Worm (Caenorhabditis elegans) whole organism, mixed stage, embryonic: ENCODE data around the gene C28A5.2.

Experiments used
- ces-1 ChIP-seq: fragments of 150-350 bp; optimal IDR thresholded peaks from 2 replicates; lab custom pipeline; 2014; ENCODE audit warnings: missing biosample characterization, missing genetic modification reagents, missing genetic modification characterization
- elt-1 ChIP-seq: sonication (generic microtip); optimal IDR thresholded peaks from 2 replicates; lab custom pipeline; 2017; ENCODE audit warnings: missing genetic modification characterization, mild to moderate bottlenecking, missing compliant biosample characterization, antibody characterized with exemption, moderate library complexity, borderline replicate concordance; ENCODE audit not compliant: insufficient read depth
- elt-3 ChIP-seq: fragments of 150-350 bp; optimal IDR thresholded peaks from 2 replicates; lab custom pipeline; 2014; ENCODE audit warnings: missing biosample characterization, missing genetic modification characterization
- mab-5 ChIP-seq: fragments of 150-350 bp; optimal IDR thresholded peaks from 2 replicates; lab custom pipeline; 2014; ENCODE audit warnings: missing biosample characterization, missing genetic modification characterization
- nhr-12 ChIP-seq: fragments of 150-350 bp; optimal IDR thresholded peaks from 2 replicates; lab custom pipeline; 2014; ENCODE audit warnings: missing biosample characterization, missing genetic modification characterization
- zip-8 ChIP-seq: fragments of 150-350 bp; optimal IDR thresholded peaks from 2 replicates; lab custom pipeline; 2014; ENCODE audit warnings: missing biosample characterization, missing genetic modification characterization

DNA sequence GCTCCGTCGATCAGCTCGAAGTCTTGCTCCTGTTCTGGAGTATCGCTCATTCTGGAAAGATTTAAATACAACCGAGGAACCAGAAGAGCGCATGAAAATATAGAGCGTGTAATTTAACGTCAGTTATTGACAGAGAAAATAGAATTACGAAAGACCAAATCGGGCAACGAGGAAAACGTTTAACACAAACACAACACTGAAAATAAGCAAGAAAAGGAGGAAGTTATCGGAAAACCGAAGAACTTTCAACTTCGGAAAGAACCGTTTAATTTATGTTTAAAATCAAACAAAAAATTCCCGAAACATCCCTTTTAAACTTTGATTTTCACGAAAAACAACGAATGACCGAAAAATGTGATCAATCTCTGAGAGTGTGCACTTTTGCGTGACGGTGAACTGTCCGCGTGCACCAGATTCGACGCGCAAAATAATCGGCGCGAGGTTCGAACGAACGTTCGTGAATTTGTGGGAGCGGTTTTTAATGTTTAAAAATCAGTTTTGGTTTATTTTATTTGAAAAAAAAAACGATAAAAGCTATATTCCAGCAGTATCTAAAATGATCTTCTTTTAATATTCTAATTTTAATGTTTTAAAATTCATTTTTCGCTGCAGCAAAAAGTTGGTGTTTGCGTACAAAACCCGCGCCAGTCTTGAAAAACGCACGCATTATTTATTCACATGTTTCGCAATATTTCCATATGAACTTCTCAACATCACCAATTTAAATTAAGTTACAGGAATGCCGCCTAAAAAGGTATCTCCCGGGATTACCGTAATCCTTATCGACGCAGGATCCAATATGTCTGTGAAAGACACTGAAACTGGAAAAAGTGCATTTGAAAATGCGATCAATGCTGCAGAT, 20.0 kb downstream of the C28A5.2 start, which contains the start of the genes R07E5.7 and cku-80:
- TF ChIP-seq nhr-12 (tag; lab: Kevin White, UChicago) (no peak), elt-1 (tag; lab: Kevin White, UChicago) (no peak), elt-3 (no peak), zip-8 (tag; lab: Kevin White, UChicago) (no peak), mab-5 (tag; lab: Kevin White, UChicago) (no peak), ces-1 (GFP tag; lab: Kevin White, UChicago) (peak; percentile 30)
